Fruit fly (Drosophila melanogaster) whole organism, pupa: ENCODE measurements around the gene Usp16-45.

Source experiments
- CG10348 ChIP-seq: fragments of 200-800 bp; sonication (Bioruptor generic); IDR thresholded peaks from 2 replicates; pipeline ENCODE4 v1.3.6; 2022; ENCODE audit warnings: missing biosample characterization, missing genetic modification characterization
- CG17806 ChIP-seq: fragments of 200-800 bp; sonication (Bioruptor generic); optimal IDR thresholded peaks from 2 replicates; lab custom pipeline; 2018; ENCODE audit warnings: missing biosample characterization, mild to moderate bottlenecking, missing genetic modification characterization, moderate library complexity
- CG32121 ChIP-seq: fragments of 200-800 bp; sonication (Bioruptor generic); IDR thresholded peaks from 2 replicates; pipeline ENCODE4 v1.3.6; 2022; ENCODE audit warnings: missing biosample characterization, missing genetic modification characterization
- CG34367 ChIP-seq: fragments of 200-800 bp; sonication (Bioruptor generic); optimal IDR thresholded peaks from 2 replicates; lab custom pipeline; 2018; ENCODE audit warnings: missing biosample characterization, mild to moderate bottlenecking, missing genetic modification characterization
- CG4496 ChIP-seq: fragments of 200-800 bp; sonication (Bioruptor generic); IDR thresholded peaks from 3 replicates; pipeline ENCODE4 v1.3.6; 2022; ENCODE audit warnings: missing biosample characterization, missing genetic modification characterization
- CG8159 ChIP-seq: fragments of 200-800 bp; sonication (Bioruptor generic); optimal IDR thresholded peaks from 3 replicates; lab custom pipeline; 2018; ENCODE audit warnings: missing biosample characterization, mild to moderate bottlenecking, missing genetic modification characterization, moderate library complexity
- D1 ChIP-seq: fragments of 200-800 bp; sonication (Bioruptor generic); optimal IDR thresholded peaks from 2 replicates; lab custom pipeline; 2018; ENCODE audit warnings: missing biosample characterization, mild to moderate bottlenecking, missing genetic modification characterization, moderate library complexity
- Ets98B ChIP-seq: fragments of 200-800 bp; sonication (Bioruptor generic); IDR thresholded peaks from 2 replicates; pipeline ENCODE4 v1.3.6; 2022; ENCODE audit warnings: missing biosample characterization, missing genetic modification characterization
- Snoo ChIP-seq: fragments of 200-800 bp; sonication (Bioruptor generic); optimal IDR thresholded peaks from 3 replicates; lab custom pipeline; 2017; ENCODE audit warnings: missing biosample characterization, mild to moderate bottlenecking, missing genetic modification characterization, inconsistent platforms

- TF ChIP-seq CG32121 (GFP tag; lab: Robert Waterston, UW) (no peak), CG4496 (GFP tag; lab: Robert Waterston, UW) (no peak), CG34367 (tag; lab: Kevin White, UChicago) (no peak), CG10348 (GFP tag; lab: Robert Waterston, UW) (no peak), Snoo (tag; lab: Kevin White, UChicago) (no peak), Ets98B (no peak), D1 (tag; lab: Kevin White, UChicago) (no peak), CG17806 (no peak), CG8159 (tag; lab: Kevin White, UChicago) (no peak)
These were observed 2.7 kb upstream of the Usp16-45 start for dm6 chrX:5418555-5419044.
